Fruit fly (Drosophila melanogaster) whole organism: Measurements from ENCODE around the gene CG33252.

Experiments used
- EcR ChIP-seq, 2 experiments: fragments of >200 bp; optimal IDR thresholded peaks; 2 replicates each; lab custom pipeline; 2017; ENCODE audit warnings: missing biosample characterization in 2 of 2, missing genetic modification characterization in 2 of 2, missing genetic modification reagents in 2 of 2
- pan ChIP-seq: fragments of >200 bp; optimal IDR thresholded peaks from 2 replicates; lab custom pipeline; 2017
- psq ChIP-seq: fragments of >200 bp; optimal IDR thresholded peaks from 2 replicates; lab custom pipeline; 2017

DNA sequence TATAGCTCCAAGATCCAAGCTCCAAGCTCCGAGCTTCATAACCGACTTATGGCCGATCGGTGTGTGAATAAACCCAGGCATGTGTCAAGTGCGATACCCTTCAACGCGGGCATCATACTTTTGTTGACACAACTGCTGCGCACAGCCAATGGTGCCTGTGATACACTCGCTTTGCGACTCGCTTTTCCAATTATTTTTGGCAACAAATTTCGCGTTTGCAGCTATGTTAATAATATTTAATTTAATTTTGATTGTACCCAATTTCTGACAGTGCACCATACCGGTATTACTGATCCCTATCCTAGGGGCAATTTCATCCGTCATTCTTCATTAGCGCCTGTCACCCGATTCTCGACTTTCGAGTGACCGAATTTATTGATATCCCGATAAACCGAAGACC is 26.5 kb upstream of the CG33252 start:
- TF ChIP-seq psq (lab: Kevin White, UChicago), result no peak
- TF ChIP-seq pan (lab: Kevin White, UChicago), result no peak
- TF ChIP-seq EcR (GFP tag; optimal IDR thresholded peaks at IDR 0.05; lab: Kevin White, UChicago), result no peak
